Worm (Caenorhabditis elegans) whole organism, L4/young adult: ENCODE data around the gene T03G6.1.

ENCODE experiments used
- dao-5 ChIP-seq: sonication (generic microtip); optimal IDR thresholded peaks from 2 replicates; lab custom pipeline; 2016; ENCODE audit warnings: missing genotype, missing genetic modification characterization, moderate library complexity, missing compliant biosample characterization
- him-1 ChIP-seq: sonication (generic microtip); optimal IDR thresholded peaks from 2 replicates; lab custom pipeline; 2016; ENCODE audit warnings: missing genotype, missing genetic modification reagents, missing genetic modification characterization, missing compliant biosample characterization

ce11 chrX:2581828-2582589 lies 26.0 kb upstream of the T03G6.1 start:
- no peak for TF ChIP-seq dao-5 (tag; lab: Kevin White, UChicago)
- TF ChIP-seq him-1 (tag; lab: Kevin White, UChicago): no peak
